Worm (Caenorhabditis elegans) whole organism, L4 larva: ENCODE data around the gene clec-171.

Experiments used
- D1046.2 ChIP-seq: fragments of 200-800 bp; sonication (Bioruptor generic); IDR thresholded peaks from 2 replicates; pipeline ENCODE4 v1.3.6; 2022; ENCODE audit warnings: missing genetic modification characterization, missing compliant biosample characterization
- F10B5.3 ChIP-seq: sonication (generic microtip); optimal IDR thresholded peaks from 2 replicates; lab custom pipeline; 2016; ENCODE audit warnings: mild to moderate bottlenecking, missing genetic modification characterization, missing compliant biosample characterization
- F26F4.8 ChIP-seq: fragments of 200-800 bp; sonication (Bioruptor generic); conservative IDR thresholded peaks from 2 replicates; pipeline ENCODE4 v1.3.6; 2022; ENCODE audit warnings: missing genetic modification characterization, missing compliant biosample characterization
- F37D6.2 ChIP-seq: sonication (generic microtip); optimal IDR thresholded peaks from 2 replicates; lab custom pipeline; 2016; ENCODE audit warnings: mild to moderate bottlenecking, missing genetic modification characterization, missing compliant biosample characterization
- F49E8.2 ChIP-seq: sonication (generic microtip); optimal IDR thresholded peaks from 2 replicates; lab custom pipeline; 2016; ENCODE audit warnings: missing compliant biosample characterization, mild to moderate bottlenecking, missing genetic modification characterization, borderline replicate concordance
- Y105C5A.15 ChIP-seq: fragments of 200-800 bp; sonication (Bioruptor generic); IDR thresholded peaks from 2 replicates; pipeline ENCODE4 v1.3.6; 2022; ENCODE audit warnings: missing genetic modification characterization, missing compliant biosample characterization
- Y5F2A.4 ChIP-seq: fragments of 200-800 bp; sonication (Bioruptor generic); optimal IDR thresholded peaks from 2 replicates; lab custom pipeline; 2018; ENCODE audit warnings: mild to moderate bottlenecking, missing genetic modification characterization, missing compliant biosample characterization
- aha-1 ChIP-seq: fragments of 150-350 bp; peaks from one replicate; lab custom pipeline; 2014; ENCODE audit warnings: missing biosample characterization, missing genetic modification characterization
- ama-1 ChIP-seq: fragments of 150-350 bp; optimal IDR thresholded peaks from 2 replicates; lab custom pipeline; 2014; ENCODE audit warnings: inconsistent platforms, mixed read lengths
- attf-4 ChIP-seq: sonication (generic microtip); optimal IDR thresholded peaks from 3 replicates; lab custom pipeline; 2017; ENCODE audit warnings: missing biosample characterization, missing genetic modification characterization
- ceh-32 ChIP-seq: sonication (generic microtip); optimal IDR thresholded peaks from 2 replicates; lab custom pipeline; 2016; ENCODE audit warnings: mild to moderate bottlenecking, missing genetic modification characterization, missing compliant biosample characterization; ENCODE audit not compliant: poor library complexity
- ceh-62 ChIP-seq: sonication (generic microtip); optimal IDR thresholded peaks from 2 replicates; lab custom pipeline; 2017; ENCODE audit warnings: missing biosample characterization, missing genetic modification characterization
- cey-2 ChIP-seq: sonication (generic microtip); optimal IDR thresholded peaks from 3 replicates; lab custom pipeline; 2017; ENCODE audit warnings: missing genetic modification characterization, mild to moderate bottlenecking, missing compliant biosample characterization, antibody characterized with exemption, borderline replicate concordance; ENCODE audit not compliant: insufficient read depth
- ctbp-1 ChIP-seq: fragments of 200-800 bp; sonication (Bioruptor generic); IDR thresholded peaks from 2 replicates; pipeline ENCODE4 v1.3.6; 2022; ENCODE audit warnings: missing genetic modification reagents, missing genetic modification characterization, missing compliant biosample characterization
- daf-8 ChIP-seq: fragments of 200-800 bp; sonication (Bioruptor generic); IDR thresholded peaks from 2 replicates; pipeline ENCODE4 v1.3.6; 2022; ENCODE audit warnings: missing genetic modification characterization, missing compliant biosample characterization
- dmd-8 ChIP-seq: fragments of 200-800 bp; sonication (Bioruptor generic); IDR thresholded peaks from 2 replicates; pipeline ENCODE4 v1.3.6; 2022; ENCODE audit warnings: missing genetic modification characterization, missing compliant biosample characterization
- dpl-1 ChIP-seq: fragments of 150-350 bp; optimal IDR thresholded peaks from 2 replicates; lab custom pipeline; 2014; ENCODE audit warnings: missing biosample characterization, missing genetic modification reagents, missing genetic modification characterization
- fkh-10 ChIP-seq: fragments of 150-350 bp; optimal IDR thresholded peaks from 2 replicates; lab custom pipeline; 2014; ENCODE audit warnings: missing biosample characterization, missing genetic modification reagents, missing genetic modification characterization
- gei-8 ChIP-seq: fragments of 200-800 bp; sonication (Bioruptor generic); optimal IDR thresholded peaks from 2 replicates; lab custom pipeline; 2018; ENCODE audit warnings: mild to moderate bottlenecking, missing genetic modification characterization, missing compliant biosample characterization
- hif-1 ChIP-seq, 2 experiments: sonication (generic microtip); optimal IDR thresholded peaks; 2 replicates each; lab custom pipeline; 2016 to 2017; ENCODE audit warnings: missing compliant biosample characterization in 2 of 2, missing genetic modification characterization in 2 of 2, missing genetic modification reagents in 2 of 2, missing genotype in 2 of 2, mild to moderate bottlenecking in 1 of 2
- hmg-1.1 ChIP-seq: fragments of 200-800 bp; sonication (Bioruptor generic); IDR thresholded peaks from 2 replicates; pipeline ENCODE4 v1.3.6; 2022; ENCODE audit warnings: missing genetic modification reagents, missing genetic modification characterization, missing compliant biosample characterization
- jun-1 ChIP-seq: fragments of 150-350 bp; optimal IDR thresholded peaks from 2 replicates; lab custom pipeline; 2014; ENCODE audit warnings: missing biosample characterization, missing genetic modification reagents, missing genetic modification characterization
- lim-7 ChIP-seq: fragments of 200-800 bp; sonication (Bioruptor generic); IDR thresholded peaks from 2 replicates; pipeline ENCODE4 v1.3.6; 2022; ENCODE audit warnings: missing genetic modification characterization, missing compliant biosample characterization
- lin-38 ChIP-seq: fragments of 200-800 bp; sonication (Bioruptor generic); IDR thresholded peaks from 2 replicates; pipeline ENCODE4 v1.3.6; 2022; ENCODE audit warnings: missing genetic modification reagents, missing genetic modification characterization, missing compliant biosample characterization
- lir-3 ChIP-seq: sonication (generic microtip); optimal IDR thresholded peaks from 2 replicates; lab custom pipeline; 2016; ENCODE audit warnings: mild to moderate bottlenecking, missing genetic modification characterization, missing compliant biosample characterization
- mep-1 ChIP-seq: fragments of 150-350 bp; sonication (generic microtip); optimal IDR thresholded peaks from 3 replicates; lab custom pipeline; 2014; ENCODE audit warnings: missing biosample characterization, missing genetic modification characterization
- mxl-3 ChIP-seq: fragments of 200-800 bp; sonication (Bioruptor generic); optimal IDR thresholded peaks from 2 replicates; lab custom pipeline; 2018; ENCODE audit warnings: mild to moderate bottlenecking, missing genetic modification characterization, missing compliant biosample characterization
- nhr-102 ChIP-seq: sonication (generic microtip); optimal IDR thresholded peaks from 2 replicates; lab custom pipeline; 2016; ENCODE audit warnings: mild to moderate bottlenecking, missing genetic modification characterization, moderate library complexity, missing compliant biosample characterization
- nhr-111 ChIP-seq: fragments of 200-800 bp; sonication (Bioruptor generic); optimal IDR thresholded peaks from 2 replicates; lab custom pipeline; 2018; ENCODE audit warnings: mild to moderate bottlenecking, missing genetic modification characterization, missing compliant biosample characterization
- nhr-25 ChIP-seq: sonication (generic microtip); optimal IDR thresholded peaks from 2 replicates; lab custom pipeline; 2017; ENCODE audit warnings: missing genetic modification characterization, mild to moderate bottlenecking, missing compliant biosample characterization, antibody characterized with exemption, moderate library complexity, borderline replicate concordance; ENCODE audit not compliant: insufficient read depth
- nhr-28 ChIP-seq: fragments of 150-350 bp; optimal IDR thresholded peaks from 2 replicates; lab custom pipeline; 2014; ENCODE audit warnings: missing biosample characterization, missing genetic modification characterization
- nhr-41 ChIP-seq: fragments of 200-800 bp; sonication (Bioruptor generic); IDR thresholded peaks from 2 replicates; pipeline ENCODE4 v1.3.6; 2022; ENCODE audit warnings: missing genetic modification reagents, missing genetic modification characterization, missing compliant biosample characterization
- nhr-42 ChIP-seq: fragments of 200-800 bp; sonication (Bioruptor generic); IDR thresholded peaks from 2 replicates; pipeline ENCODE4 v1.3.6; 2022; ENCODE audit warnings: missing genetic modification characterization, missing compliant biosample characterization
- nhr-76 ChIP-seq: fragments of 150-350 bp; optimal IDR thresholded peaks from 2 replicates; lab custom pipeline; 2014; ENCODE audit warnings: missing biosample characterization, missing genetic modification characterization
- pqm-1 ChIP-seq: sonication (generic microtip); optimal IDR thresholded peaks from 2 replicates; lab custom pipeline; 2017; ENCODE audit warnings: missing biosample characterization, missing genetic modification characterization
- saeg-2 ChIP-seq: fragments of 200-800 bp; sonication (Bioruptor generic); IDR thresholded peaks from 2 replicates; pipeline ENCODE4 v1.3.6; 2022; ENCODE audit warnings: missing genetic modification reagents, missing genetic modification characterization, missing compliant biosample characterization
- set-16 ChIP-seq: fragments of 200-800 bp; sonication (Bioruptor generic); IDR thresholded peaks from 2 replicates; pipeline ENCODE4 v1.3.6; 2022; ENCODE audit warnings: missing genetic modification reagents, missing genetic modification characterization, missing compliant biosample characterization
- tag-97 ChIP-seq: fragments of 200-800 bp; sonication (Bioruptor generic); IDR thresholded peaks from 2 replicates; pipeline ENCODE4 v1.3.6; 2022; ENCODE audit warnings: missing genetic modification characterization, missing compliant biosample characterization
- tra-1 ChIP-seq: fragments of 200-800 bp; sonication (Bioruptor generic); IDR thresholded peaks from 2 replicates; pipeline ENCODE4 v1.3.6; 2022; ENCODE audit warnings: missing genetic modification reagents, missing genetic modification characterization, missing compliant biosample characterization
- unc-130 ChIP-seq: sonication (generic microtip); optimal IDR thresholded peaks from 2 replicates; lab custom pipeline; 2016; ENCODE audit warnings: missing genetic modification reagents, missing genetic modification characterization, missing compliant biosample characterization
- unc-62 ChIP-seq, 3 experiments: fragments of 150-350 bp in 1 of 3; sonication (generic microtip); optimal IDR thresholded peaks in 2 of 3; peaks in 1 of 3; 1 replicate in 1 of 3; 2 replicates in 2 of 3; lab custom pipeline; 2014 to 2017; ENCODE audit warnings: missing biosample characterization in 3 of 3, missing genetic modification characterization in 3 of 3, missing genetic modification reagents in 3 of 3, missing genotype in 1 of 3
- zip-11 ChIP-seq: fragments of 200-800 bp; sonication (Bioruptor generic); IDR thresholded peaks from 2 replicates; pipeline ENCODE4 v1.3.6; 2022; ENCODE audit warnings: missing genetic modification characterization, missing compliant biosample characterization
- zip-2 ChIP-seq: fragments of 150-350 bp; optimal IDR thresholded peaks from 2 replicates; lab custom pipeline; 2014; ENCODE audit warnings: missing biosample characterization, missing genetic modification characterization
- ztf-11 ChIP-seq: fragments of 150-350 bp; optimal IDR thresholded peaks from 2 replicates; lab custom pipeline; 2014; ENCODE audit warnings: missing biosample characterization, missing genetic modification characterization

Gene clec-171

DNA sequence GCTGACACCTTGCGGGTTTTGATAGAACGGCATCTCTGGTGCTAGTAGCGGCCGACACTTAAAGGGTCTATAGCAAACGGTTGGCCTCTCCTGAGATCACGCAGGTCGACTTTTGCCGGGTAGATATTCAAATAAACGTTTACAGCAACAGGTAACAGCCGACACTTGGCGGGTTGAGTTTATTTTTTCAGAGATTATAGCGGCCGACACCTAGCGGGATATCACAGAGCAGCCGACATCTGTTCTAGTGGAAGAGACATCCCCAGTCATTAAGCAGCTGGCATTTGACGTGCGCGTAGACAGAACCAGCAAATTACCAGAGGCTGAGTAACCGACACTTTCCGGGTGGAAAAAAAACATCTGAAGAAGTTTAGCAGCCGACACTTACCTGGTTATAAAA is 34.3 kb upstream of the clec-171 start:
- TF ChIP-seq ceh-62 (tag; lab: Kevin White, UChicago) (no peak), aha-1 (tag; lab: Kevin White, UChicago) (peak; percentile 92)

DNA sequence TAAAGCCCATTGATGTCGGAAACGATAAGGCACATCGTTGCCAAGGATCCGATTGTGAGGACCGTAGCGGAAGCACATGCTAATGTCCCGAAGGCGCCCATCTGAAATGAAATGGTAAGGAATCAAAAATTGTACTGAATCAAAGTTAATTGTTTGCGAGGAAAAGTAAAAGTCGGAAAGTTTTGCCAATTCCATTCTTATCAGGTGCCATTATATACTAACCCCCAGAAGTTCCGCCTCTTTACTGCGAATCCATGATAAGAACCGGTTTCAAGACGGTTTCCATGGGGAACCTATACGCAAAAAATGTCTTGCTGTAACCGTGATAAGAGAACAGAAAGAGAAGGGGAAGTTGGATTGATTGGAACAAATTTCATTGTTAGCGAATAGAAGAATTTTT is 33.5 kb upstream of the clec-171 start, which contains the start of gene col-106:
Gene col-106 (minus strand): TSS at position 101 of the 400 bp plus-strand sequence.
- no peak for TF ChIP-seq hif-1 (tag; optimal IDR thresholded peaks at IDR 0.05; lab: Kevin White, UChicago)
- TF ChIP-seq zip-2: no peak
- TF ChIP-seq nhr-28 (tag; lab: Kevin White, UChicago): no peak
- TF ChIP-seq zip-11 (GFP tag; lab: Robert Waterston, UW): no peak
- no peak for TF ChIP-seq unc-130 (GFP tag; lab: Kevin White, UChicago)
- no peak for TF ChIP-seq F37D6.2 (tag; lab: Kevin White, UChicago)
- TF ChIP-seq D1046.2 (GFP tag; lab: Robert Waterston, UW): no peak
- no peak for TF ChIP-seq ctbp-1 (GFP tag; lab: Robert Waterston, UW)
- TF ChIP-seq, all 104 proteins: peak for 0

DNA sequence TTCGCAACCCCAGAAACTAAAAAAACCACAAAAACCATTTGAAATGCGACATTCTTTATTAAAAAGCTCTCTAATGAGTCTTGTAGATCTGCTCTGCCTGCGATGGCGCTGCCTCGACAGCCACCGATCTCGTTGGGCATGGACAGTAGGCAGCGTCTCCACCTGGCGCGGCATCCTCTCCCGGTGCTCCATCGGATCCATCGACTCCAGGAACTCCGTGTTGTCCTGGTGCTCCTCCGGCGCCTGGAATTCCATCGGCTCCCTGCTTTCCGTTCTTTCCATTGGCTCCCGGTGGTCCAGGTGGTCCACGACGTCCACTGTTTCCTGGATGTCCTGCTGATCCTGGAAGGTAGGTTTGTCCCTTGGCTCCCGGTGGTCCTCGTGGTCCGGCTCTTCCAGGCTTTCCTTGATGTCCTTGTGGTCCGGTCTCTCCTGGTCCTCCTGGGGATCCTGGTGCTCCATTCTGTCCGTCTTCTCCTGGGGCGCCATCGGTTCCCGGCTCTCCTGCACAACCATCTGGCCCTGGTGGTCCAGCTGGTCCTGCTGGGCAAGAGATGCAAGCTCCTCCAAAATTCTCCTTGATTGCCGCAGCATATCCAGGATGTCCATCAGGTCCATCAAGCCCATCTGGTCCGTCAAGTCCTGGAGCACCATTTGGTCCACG is 32.8 kb upstream of the clec-171 start:
- peak; percentile 95 for TF ChIP-seq set-16 (GFP tag; lab: Robert Waterston, UW)
- TF ChIP-seq aha-1 (tag; lab: Kevin White, UChicago): peak; percentile 77
- TF ChIP-seq dmd-8 (GFP tag; lab: Robert Waterston, UW): no peak

DNA sequence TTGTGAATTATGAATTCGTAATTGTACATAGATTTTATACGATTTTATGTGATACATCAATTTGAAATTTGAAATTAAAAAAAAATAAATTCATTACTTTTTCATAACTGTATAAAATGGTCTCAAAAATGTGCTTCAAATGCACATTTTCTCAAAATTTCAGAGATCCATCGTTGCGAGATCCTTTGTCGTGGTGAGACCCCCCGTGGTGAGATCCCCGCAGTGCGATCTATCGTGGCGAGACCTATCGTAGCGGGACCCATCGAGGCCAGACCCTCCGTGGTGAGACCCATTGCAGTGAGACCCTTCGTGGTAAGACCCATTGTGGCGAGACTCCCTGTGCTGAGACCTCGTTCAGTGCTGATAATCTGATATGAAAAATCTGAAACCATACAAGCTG is 32.2 kb upstream of the clec-171 start:
- no peak for TF ChIP-seq nhr-76
- no peak for TF ChIP-seq ztf-11 (tag; lab: Kevin White, UChicago)
- TF ChIP-seq nhr-111 (GFP tag; lab: Kevin White, UChicago): no peak
- TF ChIP-seq Y105C5A.15 (GFP tag; lab: Robert Waterston, UW): 0 out of 2 replicates have a peak, but pooled peaks have one; percentile 35
- no peak for TF ChIP-seq gei-8 (GFP tag; lab: Kevin White, UChicago)
- TF ChIP-seq attf-4 (tag; lab: Kevin White, UChicago): no peak
- no peak for TF ChIP-seq dpl-1 (GFP tag; lab: Kevin White, UChicago)
- TF ChIP-seq cey-2 (tag; lab: Kevin White, UChicago): no peak
- TF ChIP-seq F26F4.8 (GFP tag; lab: Robert Waterston, UW): no peak
- no peak for TF ChIP-seq nhr-41 (GFP tag; lab: Robert Waterston, UW)
- TF ChIP-seq tag-97 (GFP tag; lab: Robert Waterston, UW): no peak
- TF ChIP-seq saeg-2: no peak
- no peak for TF ChIP-seq fkh-10
- TF ChIP-seq daf-8: no peak
- no peak for TF ChIP-seq lir-3
- no peak for TF ChIP-seq pqm-1
- no peak for TF ChIP-seq set-16 (GFP tag; lab: Robert Waterston, UW)
- no peak for TF ChIP-seq F10B5.3 (tag; lab: Kevin White, UChicago)
- no peak for TF ChIP-seq jun-1 (tag; lab: Kevin White, UChicago)
- peak; percentile 10 for TF ChIP-seq ama-1 (lab: Kevin White, UChicago)
- peak; percentile 8 for TF ChIP-seq nhr-102 (tag; lab: Kevin White, UChicago)
- no peak for TF ChIP-seq lin-38 (GFP tag; lab: Robert Waterston, UW)
- no peak for TF ChIP-seq nhr-25 (tag; lab: Kevin White, UChicago)
- TF ChIP-seq ceh-62 (tag; lab: Kevin White, UChicago): no peak
- TF ChIP-seq mxl-3 (GFP tag; lab: Kevin White, UChicago): no peak
- TF ChIP-seq unc-130 (GFP tag; lab: Kevin White, UChicago): no peak
- TF ChIP-seq Y5F2A.4 (GFP tag; lab: Kevin White, UChicago): no peak
- no peak for TF ChIP-seq hmg-1.1 (GFP tag; lab: Robert Waterston, UW)
- peak; percentile 13; the same call in 1 of the 2 replicates for TF ChIP-seq dmd-8 (GFP tag; lab: Robert Waterston, UW)
- TF ChIP-seq nhr-42: no peak
- TF ChIP-seq aha-1 (tag; lab: Kevin White, UChicago): no peak
- peak; percentile 18 for TF ChIP-seq mep-1 (tag; lab: Kevin White, UChicago)
- TF ChIP-seq tra-1 (GFP tag; lab: Robert Waterston, UW): no peak
- TF ChIP-seq F49E8.2 (tag; lab: Kevin White, UChicago): no peak
- TF ChIP-seq ceh-32 (tag; lab: Kevin White, UChicago): no peak
- TF ChIP-seq unc-62 (GFP tag; optimal IDR thresholded peaks at IDR 0.05 in 1 of 2; lab: Kevin White, UChicago): no peak
- no peak for TF ChIP-seq unc-62 (tag; optimal IDR thresholded peaks at IDR 0.05; lab: Kevin White, UChicago)
- TF ChIP-seq lim-7: no peak; the same call in 1 of the 2 replicates
